Fruit fly (Drosophila melanogaster): ENCODE results near the gene tara.

Gene tara

dm6 chr3R:16280003-16280998 is 54.9 kb downstream of the tara start (continued):
- TF ChIP-seq NfI (GFP tag; optimal IDR thresholded peaks at IDR 0.05) (peak; percentile 99), Opbp (GFP tag; IDR thresholded peaks at IDR 0.05; ENCODE audit: partially characterized antibody) (no peak), CG1647 (GFP tag; optimal IDR thresholded peaks at IDR 0.05) (peak; percentile 99), ci (GFP tag; IDR thresholded peaks at IDR 0.05) (peak; percentile 100), CG14965 (GFP tag; optimal IDR thresholded peaks at IDR 0.05; ENCODE audit: borderline replicate concordance) (peak; percentile 94), zfh1 (GFP tag; IDR thresholded peaks at IDR 0.05) (peak; percentile 99), luna (GFP tag; optimal IDR thresholded peaks at IDR 0.05) (peak; percentile 99), vnd (GFP tag; IDR thresholded peaks at IDR 0.05; ENCODE audit: partially characterized antibody) (no peak), slbo (GFP tag; IDR thresholded peaks at IDR 0.05) (peak; percentile 100), CG14014 (GFP tag; IDR thresholded peaks at IDR 0.05) (peak; percentile 98), cad (GFP tag; optimal IDR thresholded peaks at IDR 0.05) (no peak), prd (optimal IDR thresholded peaks at IDR 0.05) (no peak), prd (GFP tag; IDR thresholded peaks at IDR 0.05) (peak; percentile 100), phol (tag; optimal IDR thresholded peaks at IDR 0.05) (peak; percentile 99), Asciz (GFP tag; optimal IDR thresholded peaks at IDR 0.05) (peak; percentile 99), CrebB (tag; optimal IDR thresholded peaks at IDR 0.05) (peak; percentile 99), CG1233 (GFP tag; optimal IDR thresholded peaks at IDR 0.05) (peak; percentile 99), Mrtf (GFP tag; IDR thresholded peaks at IDR 0.05) (peak; percentile 98; the same call in 2 of the 3 replicates), chif (GFP tag; optimal IDR thresholded peaks at IDR 0.05) (peak; percentile 99 to 100), nerfin-1 (tag; optimal IDR thresholded peaks at IDR 0.05) (peak; percentile 99), eve (GFP tag; optimal IDR thresholded peaks at IDR 0.05) (peak; percentile 90 to 100), CG6175 (GFP tag; IDR thresholded peaks at IDR 0.05) (peak; percentile 95), run (tag; optimal IDR thresholded peaks at IDR 0.05) (peak; percentile 99), HLH4C (GFP tag; IDR thresholded peaks at IDR 0.05; ENCODE audit: partially characterized antibody) (no peak), CG18599 (GFP tag; optimal IDR thresholded peaks at IDR 0.05) (peak; percentile 100), Ada2b (GFP tag; IDR thresholded peaks at IDR 0.05) (peak; percentile 100), ap (GFP tag; IDR thresholded peaks at IDR 0.05) (peak; percentile 99), CG10543 (GFP tag; optimal IDR thresholded peaks at IDR 0.05) (peak; percentile 98), cas (GFP tag; IDR thresholded peaks at IDR 0.05) (peak; percentile 99), ems (GFP tag; optimal IDR thresholded peaks at IDR 0.05) (peak; percentile 99), CG7372 (GFP tag; IDR thresholded peaks at IDR 0.05) (peak; percentile 99), tgo (GFP tag; IDR thresholded peaks at IDR 0.05) (peak; percentile 99), CG32767 (GFP tag; IDR thresholded peaks at IDR 0.05) (peak; percentile 100), ewg (GFP tag; optimal IDR thresholded peaks at IDR 0.05) (peak; percentile 97), CG3281 (GFP tag; optimal IDR thresholded peaks at IDR 0.05) (peak; percentile 99), Poxn (GFP tag; IDR thresholded peaks at IDR 0.05) (peak; percentile 98), psq (GFP tag; optimal IDR thresholded peaks at IDR 0.05) (peak; percentile 97), CG3847 (GFP tag; IDR thresholded peaks at IDR 0.05) (peak; percentile 100), Ravus (GFP tag; IDR thresholded peaks at IDR 0.05) (peak; percentile 98), CG2120 (GFP tag; optimal IDR thresholded peaks at IDR 0.05) (peak; percentile 100), CG8944 (GFP tag; optimal IDR thresholded peaks at IDR 0.05) (peak; percentile 99), tap (tag; optimal IDR thresholded peaks at IDR 0.05) (peak; percentile 100), bab2 (GFP tag; optimal IDR thresholded peaks at IDR 0.05) (peak; percentile 100), chm (GFP tag; IDR thresholded peaks at IDR 0.05) (peak; percentile 99), CG1832 (GFP tag; optimal IDR thresholded peaks at IDR 0.05) (peak; percentile 83), CG2712 (tag; optimal IDR thresholded peaks at IDR 0.05) (peak; percentile 100), CG16779 (GFP tag; IDR thresholded peaks at IDR 0.05) (peak; percentile 99), gt (GFP tag; IDR thresholded peaks at IDR 0.05) (peak; percentile 99), CG9437 (GFP tag; optimal IDR thresholded peaks at IDR 0.05) (peak; percentile 96)
